Fruit fly (Drosophila melanogaster) whole organism, embryonic: ENCODE data around the gene papi.

Source experiments
- Antp ChIP-seq: fragments of 200-800 bp; sonication (Bioruptor generic); optimal IDR thresholded peaks from 3 replicates; lab custom pipeline; 2016; ENCODE audit warnings: missing biosample characterization, missing genetic modification characterization
- B-H1 ChIP-seq: fragments of 200-800 bp; sonication (Bioruptor generic); IDR thresholded peaks from 3 replicates; pipeline ENCODE4 v1.3.6; 2022; ENCODE audit warnings: missing biosample characterization, missing genetic modification characterization
- CG11093 ChIP-seq: fragments of 200-800 bp; sonication (Bioruptor generic); IDR thresholded peaks from 3 replicates; pipeline ENCODE4 v1.3.6; 2022; ENCODE audit warnings: missing biosample characterization, missing genetic modification characterization
- CG11247 ChIP-seq: fragments of 200-800 bp; sonication (Bioruptor generic); IDR thresholded peaks from 2 replicates; pipeline ENCODE4 v1.3.6; 2022; ENCODE audit warnings: missing biosample characterization, missing genetic modification characterization
- CG12219 ChIP-seq: fragments of 200-800 bp; sonication (Bioruptor generic); optimal IDR thresholded peaks from 3 replicates; lab custom pipeline; 2018; ENCODE audit warnings: missing biosample characterization, mild to moderate bottlenecking, missing genetic modification characterization
- CG12391 ChIP-seq: fragments of 200-800 bp; sonication (Bioruptor generic); optimal IDR thresholded peaks from 3 replicates; lab custom pipeline; 2018; ENCODE audit warnings: missing biosample characterization, mild to moderate bottlenecking, missing genetic modification characterization, moderate library complexity
- CG12659 ChIP-seq: fragments of 200-800 bp; sonication (Bioruptor generic); optimal IDR thresholded peaks from 3 replicates; lab custom pipeline; 2017; ENCODE audit warnings: mild to moderate bottlenecking, missing biosample characterization, missing genetic modification reagents, missing genetic modification characterization
- CG13296 ChIP-seq: fragments of 200-800 bp; sonication (Bioruptor generic); optimal IDR thresholded peaks from 3 replicates; lab custom pipeline; 2018; ENCODE audit warnings: missing biosample characterization, mild to moderate bottlenecking, missing genetic modification characterization
- CG15601 ChIP-seq: fragments of 200-800 bp; sonication (Bioruptor generic); optimal IDR thresholded peaks from 3 replicates; lab custom pipeline; 2019; ENCODE audit warnings: missing biosample characterization, mild to moderate bottlenecking, missing genetic modification characterization, moderate library complexity
- CG17802 ChIP-seq: fragments of 200-800 bp; sonication (Bioruptor generic); optimal IDR thresholded peaks from 2 replicates; lab custom pipeline; 2018; ENCODE audit warnings: missing biosample characterization, mild to moderate bottlenecking, missing genetic modification characterization, moderate library complexity
- CG30403 ChIP-seq: fragments of 200-800 bp; sonication (Bioruptor generic); optimal IDR thresholded peaks from 3 replicates; lab custom pipeline; 2016; ENCODE audit warnings: missing biosample characterization, missing genetic modification characterization
- CG31388 ChIP-seq: fragments of 200-800 bp; sonication (Bioruptor generic); optimal IDR thresholded peaks from 2 replicates; lab custom pipeline; 2016; ENCODE audit warnings: missing biosample characterization, missing genetic modification characterization
- CG4360 ChIP-seq: fragments of 200-800 bp; sonication (Bioruptor generic); IDR thresholded peaks from 2 replicates; pipeline ENCODE4 v1.3.6; 2022; ENCODE audit warnings: missing biosample characterization, missing genetic modification characterization
- CG6175 ChIP-seq: fragments of 200-800 bp; sonication (Bioruptor generic); IDR thresholded peaks from 3 replicates; pipeline ENCODE4 v1.3.6; 2022; ENCODE audit warnings: missing biosample characterization, missing genetic modification characterization
- CG6689 ChIP-seq: fragments of 200-800 bp; sonication (Bioruptor generic); IDR thresholded peaks from 2 replicates; pipeline ENCODE4 v1.3.6; 2022; ENCODE audit warnings: missing biosample characterization, missing genetic modification characterization
- CG7963 ChIP-seq: fragments of 200-800 bp; sonication (Bioruptor generic); IDR thresholded peaks from 3 replicates; pipeline ENCODE4 v1.3.6; 2022; ENCODE audit warnings: missing biosample characterization, missing genetic modification characterization; ENCODE audit not compliant: partially characterized antibody
- Dll ChIP-seq: fragments of 200-800 bp; sonication (Bioruptor generic); IDR thresholded peaks from 4 replicates; pipeline ENCODE4 v1.3.6; 2022; ENCODE audit warnings: missing biosample characterization, missing genetic modification characterization; ENCODE audit not compliant: partially characterized antibody
- Doc2 ChIP-seq: fragments of 200-800 bp; sonication (Bioruptor generic); IDR thresholded peaks from 2 replicates; pipeline ENCODE4 v1.3.6; 2022; ENCODE audit warnings: missing biosample characterization, missing genetic modification characterization
- Drgx ChIP-seq: fragments of 200-800 bp; sonication (Bioruptor generic); IDR thresholded peaks from 2 replicates; pipeline ENCODE4 v1.3.6; 2022; ENCODE audit warnings: missing biosample characterization, missing genetic modification characterization
- Eip74EF ChIP-seq, 2 experiments: fragments of 200-800 bp in 1 of 2; fragments of >200 bp in 1 of 2; sonication (Bioruptor generic) in 1 of 2; optimal IDR thresholded peaks; 2 replicates each; lab custom pipeline; 2017 to 2019; ENCODE audit warnings: missing biosample characterization in 2 of 2, missing genetic modification characterization in 2 of 2, mild to moderate bottlenecking in 1 of 2, moderate library complexity in 1 of 2
- Ets97D ChIP-seq: fragments of 200-800 bp; sonication (Bioruptor generic); optimal IDR thresholded peaks from 3 replicates; lab custom pipeline; 2016; ENCODE audit warnings: missing biosample characterization, missing genetic modification characterization
- Fer2 ChIP-seq: fragments of 200-800 bp; sonication (Bioruptor generic); optimal IDR thresholded peaks from 2 replicates; lab custom pipeline; 2018; ENCODE audit warnings: missing biosample characterization, mild to moderate bottlenecking, missing genetic modification characterization, moderate library complexity
- Gug ChIP-seq: fragments of 200-800 bp; sonication (Bioruptor generic); IDR thresholded peaks from 4 replicates; pipeline ENCODE4 v1.3.6; 2022; ENCODE audit warnings: missing biosample characterization, missing genetic modification characterization
- Hr51 ChIP-seq, 2 experiments: fragments of 200-800 bp; sonication (Bioruptor generic); optimal IDR thresholded peaks; 2 replicates in 1 of 2; 3 replicates in 1 of 2; lab custom pipeline; 2016 to 2018; ENCODE audit warnings: missing biosample characterization in 2 of 2, missing genetic modification characterization in 2 of 2, mild to moderate bottlenecking in 1 of 2, moderate library complexity in 1 of 2
- Kr ChIP-seq: fragments of 200-800 bp; sonication (Bioruptor generic); optimal IDR thresholded peaks from 2 replicates; lab custom pipeline; 2017; ENCODE audit warnings: missing biosample characterization, mild to moderate bottlenecking, missing genetic modification characterization
- NC2β ChIP-seq: fragments of 200-800 bp; sonication (Bioruptor generic); optimal IDR thresholded peaks from 2 replicates; lab custom pipeline; 2016; ENCODE audit warnings: missing biosample characterization, missing genetic modification characterization
- Nf-YB ChIP-seq: fragments of 200-800 bp; sonication (Bioruptor generic); optimal IDR thresholded peaks from 3 replicates; lab custom pipeline; 2019; ENCODE audit warnings: missing biosample characterization, mild to moderate bottlenecking, missing genetic modification characterization, moderate library complexity
- Nf-YC ChIP-seq: fragments of 200-800 bp; optimal IDR thresholded peaks from 3 replicates; lab custom pipeline; 2019; ENCODE audit warnings: missing biosample characterization, mild to moderate bottlenecking, missing genetic modification characterization, moderate library complexity
- Poxn ChIP-seq: fragments of 200-800 bp; sonication (Bioruptor generic); IDR thresholded peaks from 2 replicates; pipeline ENCODE4 v1.3.6; 2022; ENCODE audit warnings: missing biosample characterization, missing genetic modification characterization
- amos ChIP-seq: fragments of 200-800 bp; sonication (Bioruptor generic); IDR thresholded peaks from 2 replicates; pipeline ENCODE4 v1.3.6; 2022; ENCODE audit warnings: missing biosample characterization, missing genetic modification characterization; ENCODE audit not compliant: partially characterized antibody
- ase ChIP-seq: fragments of 200-800 bp; sonication (Bioruptor generic); IDR thresholded peaks from 3 replicates; pipeline ENCODE4 v1.3.6; 2022; ENCODE audit warnings: missing biosample characterization, missing genetic modification characterization
- bcd ChIP-seq: fragments of 200-800 bp; sonication (Bioruptor generic); optimal IDR thresholded peaks from 2 replicates; lab custom pipeline; 2017; ENCODE audit warnings: missing biosample characterization, mild to moderate bottlenecking, missing genetic modification characterization
- bigmax ChIP-seq: fragments of 200-800 bp; sonication (Bioruptor generic); optimal IDR thresholded peaks from 2 replicates; lab custom pipeline; 2018; ENCODE audit warnings: missing biosample characterization, mild to moderate bottlenecking, missing genetic modification characterization
- br ChIP-seq: fragments of >200 bp; optimal IDR thresholded peaks from 2 replicates; lab custom pipeline; 2017
- chinmo ChIP-seq: fragments of 200-800 bp; sonication (Bioruptor generic); IDR thresholded peaks from 4 replicates; pipeline ENCODE4 v1.3.6; 2022; ENCODE audit warnings: missing biosample characterization, missing genetic modification characterization; ENCODE audit not compliant: partially characterized antibody
- gsb ChIP-seq: fragments of 200-800 bp; sonication (Bioruptor generic); IDR thresholded peaks from 2 replicates; pipeline ENCODE4 v1.3.6; 2022; ENCODE audit warnings: missing biosample characterization, missing genetic modification characterization
- h ChIP-seq: fragments of >200 bp; optimal IDR thresholded peaks from 2 replicates; lab custom pipeline; 2017
- hth ChIP-seq: fragments of >200 bp; optimal IDR thresholded peaks from 2 replicates; lab custom pipeline; 2017; ENCODE audit warnings: inconsistent platforms
- kay ChIP-seq: fragments of 200-800 bp; sonication (Bioruptor generic); optimal IDR thresholded peaks from 2 replicates; lab custom pipeline; 2016; ENCODE audit warnings: missing biosample characterization, missing genetic modification characterization
- lov ChIP-seq, 2 experiments: fragments of 200-800 bp in 1 of 2; fragments of >200 bp in 1 of 2; sonication (Bioruptor generic) in 1 of 2; IDR thresholded peaks in 1 of 2; optimal IDR thresholded peaks in 1 of 2; 2 replicates in 1 of 2; 3 replicates in 1 of 2; pipeline versions ENCODE4 v1.3.6 to Lab custom; 2017 to 2022; ENCODE audit warnings: missing biosample characterization in 1 of 2, missing genetic modification characterization in 1 of 2
- mirr ChIP-seq: fragments of 200-800 bp; sonication (Bioruptor generic); optimal IDR thresholded peaks from 3 replicates; lab custom pipeline; 2018; ENCODE audit warnings: missing biosample characterization, mild to moderate bottlenecking, missing genetic modification characterization
- org-1 ChIP-seq: fragments of 200-800 bp; sonication (Bioruptor generic); optimal IDR thresholded peaks from 2 replicates; lab custom pipeline; 2017; ENCODE audit warnings: missing biosample characterization, missing genetic modification characterization
- p53 ChIP-seq: fragments of 200-800 bp; sonication (Bioruptor generic); optimal IDR thresholded peaks from 2 replicates; lab custom pipeline; 2016; ENCODE audit warnings: missing biosample characterization, missing genetic modification characterization
- pb ChIP-seq: fragments of 200-800 bp; sonication (Bioruptor generic); optimal IDR thresholded peaks from 3 replicates; lab custom pipeline; 2016; ENCODE audit warnings: missing biosample characterization, missing genetic modification characterization
- pita ChIP-seq: fragments of 200-800 bp; sonication (Bioruptor generic); optimal IDR thresholded peaks from 2 replicates; lab custom pipeline; 2017; ENCODE audit warnings: missing biosample characterization, mild to moderate bottlenecking, missing genetic modification characterization
- pzg ChIP-seq: fragments of 200-800 bp; sonication (Bioruptor generic); optimal IDR thresholded peaks from 3 replicates; lab custom pipeline; 2018; ENCODE audit warnings: missing biosample characterization, mild to moderate bottlenecking, missing genetic modification characterization, moderate library complexity
- schlank ChIP-seq: fragments of 200-800 bp; sonication (Bioruptor generic); optimal IDR thresholded peaks from 2 replicates; lab custom pipeline; 2018; ENCODE audit warnings: missing biosample characterization, mild to moderate bottlenecking, missing genetic modification characterization
- sima ChIP-seq: fragments of 200-800 bp; sonication (Bioruptor generic); optimal IDR thresholded peaks from 2 replicates; lab custom pipeline; 2016; ENCODE audit warnings: missing biosample characterization, missing genetic modification characterization
- tna ChIP-seq: fragments of 200-800 bp; sonication (Bioruptor generic); IDR thresholded peaks from 2 replicates; pipeline ENCODE4 v1.3.6; 2022; ENCODE audit warnings: missing biosample characterization, missing genetic modification characterization; ENCODE audit not compliant: partially characterized antibody
- tup ChIP-seq: fragments of 200-800 bp; sonication (Bioruptor generic); optimal IDR thresholded peaks from 2 replicates; lab custom pipeline; 2016; ENCODE audit warnings: missing biosample characterization, mild to moderate bottlenecking, missing genetic modification characterization, moderate library complexity
- vnd ChIP-seq: fragments of 200-800 bp; sonication (Bioruptor generic); IDR thresholded peaks from 3 replicates; pipeline ENCODE4 v1.3.6; 2022; ENCODE audit warnings: missing biosample characterization, missing genetic modification characterization; ENCODE audit not compliant: partially characterized antibody

The papi gene

DNA sequence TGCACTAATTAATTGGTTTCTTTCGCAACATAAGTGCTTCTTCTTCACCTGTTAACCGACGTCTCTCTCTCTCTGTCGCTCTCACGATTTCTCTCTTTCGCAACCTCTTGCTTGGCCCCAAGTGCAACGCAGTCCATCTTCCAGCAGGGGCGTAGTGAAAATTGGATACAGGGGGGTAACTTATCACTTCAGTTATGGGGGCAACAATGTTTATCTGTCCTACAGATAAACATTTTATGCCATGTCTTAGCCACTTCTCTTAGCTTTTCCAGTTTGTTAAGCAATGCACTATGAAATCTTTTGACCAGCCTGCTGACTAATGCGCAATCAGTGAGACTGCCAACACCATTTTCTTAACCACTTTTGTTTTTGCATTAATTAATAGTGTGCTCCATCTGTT is 6.8 kb downstream of the papi start (continued):
- TF ChIP-seq CG6689 (GFP tag; lab: Robert Waterston, UW) (peak; percentile 62), B-H1 (GFP tag; lab: Robert Waterston, UW) (peak; percentile 35; the same call in 1 of the 3 replicates), Poxn (GFP tag; lab: Robert Waterston, UW) (no peak), Ets97D (GFP tag; lab: Kevin White, UChicago) (no peak), gsb (GFP tag; lab: Robert Waterston, UW) (peak; percentile 34), CG4360 (GFP tag; lab: Robert Waterston, UW) (no peak), tna (no peak), hth (lab: Kevin White, UChicago) (no peak), Kr (no peak), br (lab: Kevin White, UChicago) (no peak), vnd (GFP tag; lab: Robert Waterston, UW) (no peak), Nf-YB (no peak), pzg (GFP tag; lab: Kevin White, UChicago) (no peak), Nf-YC (peak; percentile 30), CG11247 (GFP tag; lab: Robert Waterston, UW) (peak; percentile 26; the same call in 1 of the 2 replicates), Doc2 (GFP tag; lab: Robert Waterston, UW) (no peak), Eip74EF (GFP tag; optimal IDR thresholded peaks at IDR 0.05; lab: Kevin White, UChicago) (no peak), p53 (no peak), schlank (no peak), h (lab: Kevin White, UChicago) (no peak), CG17802 (tag; lab: Kevin White, UChicago) (no peak), bigmax (no peak), CG15601 (tag; lab: Kevin White, UChicago) (peak; percentile 4), org-1 (GFP tag; lab: Kevin White, UChicago) (peak; percentile 5), bcd (GFP tag; lab: Kevin White, UChicago) (no peak), amos (GFP tag; lab: Robert Waterston, UW) (no peak), CG30403 (GFP tag; lab: Kevin White, UChicago) (peak; percentile 52), CG12391 (tag; lab: Kevin White, UChicago) (peak; percentile 37), Drgx (GFP tag; lab: Robert Waterston, UW) (peak; percentile 84), pb (GFP tag; lab: Kevin White, UChicago) (no peak), lov (optimal IDR thresholded peaks at IDR 0.05; lab: Kevin White, UChicago) (no peak), lov (GFP tag; IDR thresholded peaks at IDR 0.05; lab: Robert Waterston, UW) (peak; percentile 25; the same call in 1 of the 3 replicates), chinmo (GFP tag; lab: Robert Waterston, UW) (0 out of 4 replicates have a peak, but pooled peaks have one; percentile 45), Antp (GFP tag; lab: Kevin White, UChicago) (peak; percentile 38), mirr (GFP tag; lab: Kevin White, UChicago) (no peak), CG12659 (GFP tag; lab: Kevin White, UChicago) (peak; percentile 24), NC2β (GFP tag; lab: Kevin White, UChicago) (peak; percentile 3), CG31388 (GFP tag; lab: Kevin White, UChicago) (no peak), pita (no peak), sima (GFP tag; lab: Kevin White, UChicago) (no peak), tup (GFP tag; lab: Kevin White, UChicago) (no peak), Dll (GFP tag; lab: Robert Waterston, UW) (no peak), CG7963 (GFP tag; lab: Robert Waterston, UW) (no peak), Gug (GFP tag; lab: Robert Waterston, UW) (peak; percentile 42; the same call in 2 of the 4 replicates), Hr51 (GFP tag; optimal IDR thresholded peaks at IDR 0.05; lab: Kevin White, UChicago) (peak in 1 of 2 experiments; percentile 14), Fer2 (tag; lab: Kevin White, UChicago) (no peak), ase (GFP tag; lab: Robert Waterston, UW) (peak; percentile 74; the same call in 2 of the 3 replicates), CG6175 (GFP tag; lab: Robert Waterston, UW) (no peak), CG11093 (GFP tag; lab: Robert Waterston, UW) (no peak), CG12219 (GFP tag; lab: Kevin White, UChicago) (peak; percentile 39), kay (GFP tag; lab: Kevin White, UChicago) (no peak), CG13296 (GFP tag; lab: Kevin White, UChicago) (peak; percentile 41)
